1 fruit fly cellular context compared by ENCODE assay signal in the genomic region with DNA sequence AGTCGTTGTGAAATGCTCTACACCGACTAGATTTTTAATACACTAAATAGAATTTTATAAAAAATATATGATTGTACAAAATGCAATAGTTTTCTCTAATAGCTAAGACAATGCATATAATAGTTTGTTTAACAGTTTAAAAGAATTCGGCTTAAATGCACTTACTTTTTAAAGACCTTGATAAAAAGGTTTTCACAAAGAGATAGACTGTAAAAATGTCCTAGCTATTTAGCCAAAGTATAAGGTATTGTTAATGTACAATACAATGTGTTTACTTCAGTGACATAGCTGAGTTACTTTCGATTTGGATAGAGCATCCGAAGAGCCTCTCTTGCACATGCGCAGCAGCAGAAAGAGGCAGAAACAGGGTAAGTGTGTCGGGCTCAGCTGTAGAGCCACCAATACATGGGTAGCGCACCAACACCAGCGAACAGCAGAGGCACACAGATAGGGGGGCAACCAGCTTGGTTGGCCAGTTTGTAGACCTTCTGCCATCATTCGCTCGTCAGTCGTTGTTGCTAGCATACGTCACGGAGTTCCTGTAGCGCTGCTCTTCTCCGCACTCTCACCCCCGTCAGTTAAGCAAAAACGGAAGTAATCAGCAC.
TF ChIP-seq lines count a peak whose summit lies in the region.

A gene (plus strand): TSS at position 291 of the 605 bp plus-strand sequence.

TF ChIP-seq in whole organism, embryonic, 481 proteins besides CTCF, POLR2A, EP300 and RAD21 (continued from another document and continues in another):
- TF ChIP-seq unpg (GFP tag; optimal IDR thresholded peaks at IDR 0.05; lab: Kevin White, UChicago), result peak; percentile 85
- TF ChIP-seq Six4 (GFP tag; optimal IDR thresholded peaks at IDR 0.05; lab: Kevin White, UChicago), result peak; percentile 63
- TF ChIP-seq usp (GFP tag; optimal IDR thresholded peaks at IDR 0.05; lab: Kevin White, UChicago), result no peak
- peak; percentile 60 for TF ChIP-seq Camta (GFP tag; optimal IDR thresholded peaks at IDR 0.05; lab: Kevin White, UChicago)
- TF ChIP-seq CG8359 (GFP tag; optimal IDR thresholded peaks at IDR 0.05; lab: Kevin White, UChicago; ENCODE audit: borderline replicate concordance), result peak; percentile 71
- TF ChIP-seq mld (GFP tag; IDR thresholded peaks at IDR 0.05; lab: Robert Waterston, UW; ENCODE audit: partially characterized antibody), result no peak
- no peak for TF ChIP-seq h (optimal IDR thresholded peaks at IDR 0.05; lab: Kevin White, UChicago)
- peak; percentile 93 for TF ChIP-seq Sox100B (GFP tag; optimal IDR thresholded peaks at IDR 0.05; lab: Kevin White, UChicago)
- peak; percentile 82 for TF ChIP-seq Dek (tag; optimal IDR thresholded peaks at IDR 0.05; lab: Kevin White, UChicago)
- TF ChIP-seq CG16815 (GFP tag; optimal IDR thresholded peaks at IDR 0.05; lab: Kevin White, UChicago), result peak; percentile 77
- peak; percentile 52; the same call in 2 of the 3 replicates for TF ChIP-seq ci (GFP tag; IDR thresholded peaks at IDR 0.05; lab: Robert Waterston, UW)
- no peak for TF ChIP-seq CG17612 (GFP tag; IDR thresholded peaks at IDR 0.05; lab: Robert Waterston, UW)
- peak; percentile 88 for TF ChIP-seq Abd-B (GFP tag; optimal IDR thresholded peaks at IDR 0.05; lab: Kevin White, UChicago)
- no peak for TF ChIP-seq cad (GFP tag; optimal IDR thresholded peaks at IDR 0.05; lab: Kevin White, UChicago)
- peak; percentile 81 for TF ChIP-seq Ptx1 (GFP tag; IDR thresholded peaks at IDR 0.05; lab: Robert Waterston, UW)
- peak; percentile 74 for TF ChIP-seq tgo (GFP tag; IDR thresholded peaks at IDR 0.05; lab: Robert Waterston, UW)
- peak; percentile 100 for TF ChIP-seq D19A (tag; optimal IDR thresholded peaks at IDR 0.05; lab: Kevin White, UChicago)
- TF ChIP-seq CG2120 (GFP tag; optimal IDR thresholded peaks at IDR 0.05; lab: Kevin White, UChicago), result peak; percentile 81
- TF ChIP-seq Gsc (GFP tag; IDR thresholded peaks at IDR 0.05; lab: Robert Waterston, UW), result no peak
- peak; percentile 81 for TF ChIP-seq Asciz (GFP tag; optimal IDR thresholded peaks at IDR 0.05; lab: Kevin White, UChicago)
- TF ChIP-seq ap (GFP tag; IDR thresholded peaks at IDR 0.05; lab: Robert Waterston, UW), result peak; percentile 56; the same call in 1 of the 2 replicates
- TF ChIP-seq CG5953 (GFP tag; IDR thresholded peaks at IDR 0.05; lab: Robert Waterston, UW), result no peak
- no peak for TF ChIP-seq CG10321 (GFP tag; IDR thresholded peaks at IDR 0.05; lab: Robert Waterston, UW)
- no peak for TF ChIP-seq Tbp (GFP tag; optimal IDR thresholded peaks at IDR 0.05; lab: Kevin White, UChicago)
- peak; percentile 47 for TF ChIP-seq CG7987 (GFP tag; optimal IDR thresholded peaks at IDR 0.05; lab: Kevin White, UChicago)
- TF ChIP-seq her (GFP tag; optimal IDR thresholded peaks at IDR 0.05; lab: Kevin White, UChicago), result peak; percentile 74
- TF ChIP-seq CG14667 (GFP tag; IDR thresholded peaks at IDR 0.05; lab: Robert Waterston, UW), result peak; percentile 37; the same call in 1 of the 2 replicates
- peak; percentile 72 for TF ChIP-seq CG9215 (GFP tag; IDR thresholded peaks at IDR 0.05; lab: Robert Waterston, UW)
- no peak for TF ChIP-seq nerfin-2 (GFP tag; IDR thresholded peaks at IDR 0.05; lab: Robert Waterston, UW; ENCODE audit: partially characterized antibody)
- peak; percentile 93 for TF ChIP-seq CG7839 (tag; optimal IDR thresholded peaks at IDR 0.05; lab: Kevin White, UChicago)
- peak; percentile 62 for TF ChIP-seq CG6654 (GFP tag; optimal IDR thresholded peaks at IDR 0.05; lab: Kevin White, UChicago)
- TF ChIP-seq Opbp (GFP tag; IDR thresholded peaks at IDR 0.05; lab: Robert Waterston, UW; ENCODE audit: partially characterized antibody), result peak; percentile 58; the same call in 1 of the 3 replicates
- peak; percentile 10 for TF ChIP-seq fu2 (GFP tag; optimal IDR thresholded peaks at IDR 0.05; lab: Kevin White, UChicago)
- no peak for TF ChIP-seq luna (GFP tag; optimal IDR thresholded peaks at IDR 0.05; lab: Kevin White, UChicago)
- TF ChIP-seq exex (tag; optimal IDR thresholded peaks at IDR 0.05; lab: Kevin White, UChicago), result peak; percentile 30
- peak; percentile 90 for TF ChIP-seq Med (GFP tag; lab: Kevin White, UChicago)
- TF ChIP-seq vvl (GFP tag; IDR thresholded peaks at IDR 0.05; lab: Robert Waterston, UW), result peak; percentile 80
- peak; percentile 53 for TF ChIP-seq D19B (GFP tag; optimal IDR thresholded peaks at IDR 0.05; lab: Kevin White, UChicago)
- peak; percentile 45; the same call in 1 of the 2 replicates for TF ChIP-seq CG7372 (GFP tag; IDR thresholded peaks at IDR 0.05; lab: Robert Waterston, UW)
- TF ChIP-seq CG7928 (GFP tag; optimal IDR thresholded peaks at IDR 0.05; lab: Kevin White, UChicago), result peak; percentile 31
- no peak for TF ChIP-seq abd-A (tag; optimal IDR thresholded peaks at IDR 0.05; lab: Kevin White, UChicago)
- no peak for TF ChIP-seq wdn (GFP tag; IDR thresholded peaks at IDR 0.05; lab: Robert Waterston, UW)
- TF ChIP-seq CG10267 (tag; optimal IDR thresholded peaks at IDR 0.05; lab: Kevin White, UChicago), result peak; percentile 87
- peak; percentile 92 for TF ChIP-seq CG10209 (GFP tag; optimal IDR thresholded peaks at IDR 0.05; lab: Kevin White, UChicago)
- no peak for TF ChIP-seq BEAF-32 (GFP tag; optimal IDR thresholded peaks at IDR 0.05; lab: Kevin White, UChicago)
- TF ChIP-seq chn (GFP tag; optimal IDR thresholded peaks at IDR 0.05; lab: Kevin White, UChicago), result peak; percentile 76
- TF ChIP-seq CG11093 (GFP tag; IDR thresholded peaks at IDR 0.05; lab: Robert Waterston, UW), result peak; percentile 62; the same call in 1 of the 3 replicates
- peak; percentile 69 for TF ChIP-seq jumu (GFP tag; optimal IDR thresholded peaks at IDR 0.05; lab: Kevin White, UChicago)
- TF ChIP-seq tup (GFP tag; optimal IDR thresholded peaks at IDR 0.05; lab: Kevin White, UChicago), result peak; percentile 31
- TF ChIP-seq Sin3A (optimal IDR thresholded peaks at IDR 0.05; lab: Kevin White, UChicago), result no peak
- peak; percentile 92 for TF ChIP-seq CG18599 (GFP tag; optimal IDR thresholded peaks at IDR 0.05; lab: Kevin White, UChicago)
- peak; percentile 23 for TF ChIP-seq CG8478 (optimal IDR thresholded peaks at IDR 0.05; lab: Kevin White, UChicago)
- TF ChIP-seq CG9797 (GFP tag; optimal IDR thresholded peaks at IDR 0.05; lab: Kevin White, UChicago), result no peak
- TF ChIP-seq Nf-YC (tag; optimal IDR thresholded peaks at IDR 0.05; lab: Kevin White, UChicago), result peak; percentile 85
- no peak for TF ChIP-seq yki (optimal IDR thresholded peaks at IDR 0.05; lab: Kevin White, UChicago)
- peak; percentile 54 for TF ChIP-seq CG14050 (GFP tag; IDR thresholded peaks at IDR 0.05; lab: Robert Waterston, UW)
- TF ChIP-seq p53 (GFP tag; optimal IDR thresholded peaks at IDR 0.05; lab: Kevin White, UChicago), result no peak
- TF ChIP-seq Vsx1 (GFP tag; optimal IDR thresholded peaks at IDR 0.05; lab: Kevin White, UChicago), result peak; percentile 52
- TF ChIP-seq dpn (GFP tag; optimal IDR thresholded peaks at IDR 0.05; lab: Kevin White, UChicago), result peak; percentile 72 to 86
- peak; percentile 74 for TF ChIP-seq Usf (GFP tag; optimal IDR thresholded peaks at IDR 0.05; lab: Kevin White, UChicago)
- TF ChIP-seq C15 (GFP tag; IDR thresholded peaks at IDR 0.05; lab: Robert Waterston, UW), result no peak
- TF ChIP-seq cwo (GFP tag; optimal IDR thresholded peaks at IDR 0.05; lab: Kevin White, UChicago), result peak; percentile 84
- peak; percentile 53 for TF ChIP-seq CG15073 (GFP tag; optimal IDR thresholded peaks at IDR 0.05; lab: Kevin White, UChicago)
- TF ChIP-seq CG9609 (GFP tag; optimal IDR thresholded peaks at IDR 0.05; lab: Kevin White, UChicago), result peak; percentile 49
- TF ChIP-seq Lhr (GFP tag; optimal IDR thresholded peaks at IDR 0.05; lab: Kevin White, UChicago), result peak; percentile 64
- TF ChIP-seq Deaf1 (tag; optimal IDR thresholded peaks at IDR 0.05; lab: Kevin White, UChicago), result peak; percentile 75
- peak; percentile 74 for TF ChIP-seq CG11695 (GFP tag; IDR thresholded peaks at IDR 0.05; lab: Robert Waterston, UW)
- peak; percentile 67 for TF ChIP-seq HLHmδ (GFP tag; optimal IDR thresholded peaks at IDR 0.05; lab: Kevin White, UChicago)
- TF ChIP-seq CG7745 (tag; optimal IDR thresholded peaks at IDR 0.05; lab: Kevin White, UChicago), result no peak
- TF ChIP-seq CG2889 (GFP tag; IDR thresholded peaks at IDR 0.05; lab: Robert Waterston, UW), result no peak
- peak; percentile 88 for TF ChIP-seq NfI (GFP tag; optimal IDR thresholded peaks at IDR 0.05; lab: Kevin White, UChicago)
- TF ChIP-seq E2f2 (GFP tag; IDR thresholded peaks at IDR 0.05; lab: Robert Waterston, UW), result peak; percentile 52; the same call in 1 of the 2 replicates
- TF ChIP-seq CG6689 (GFP tag; IDR thresholded peaks at IDR 0.05; lab: Robert Waterston, UW), result peak; percentile 69
- peak; percentile 77; the same call in 1 of the 2 replicates for TF ChIP-seq sisA (GFP tag; IDR thresholded peaks at IDR 0.05; lab: Robert Waterston, UW)
- TF ChIP-seq Optix (GFP tag; IDR thresholded peaks at IDR 0.05; lab: Robert Waterston, UW), result no peak
- TF ChIP-seq CG6175 (GFP tag; IDR thresholded peaks at IDR 0.05; lab: Robert Waterston, UW), result peak; percentile 68; the same call in 2 of the 3 replicates
- TF ChIP-seq CG34376 (GFP tag; optimal IDR thresholded peaks at IDR 0.05; lab: Kevin White, UChicago), result peak; percentile 87
- TF ChIP-seq NC2β (GFP tag; optimal IDR thresholded peaks at IDR 0.05; lab: Kevin White, UChicago), result peak; percentile 49
- peak; percentile 76 for TF ChIP-seq zen (tag; optimal IDR thresholded peaks at IDR 0.05; lab: Kevin White, UChicago)
- TF ChIP-seq CG11085 (GFP tag; IDR thresholded peaks at IDR 0.05; lab: Robert Waterston, UW), result no peak
- peak; percentile 88 for TF ChIP-seq Meics (GFP tag; optimal IDR thresholded peaks at IDR 0.05; lab: Kevin White, UChicago)
- peak; percentile 80 for TF ChIP-seq CG11723 (GFP tag; optimal IDR thresholded peaks at IDR 0.05; lab: Kevin White, UChicago)
- peak; percentile 58; the same call in 1 of the 2 replicates for TF ChIP-seq CG31224 (GFP tag; IDR thresholded peaks at IDR 0.05; lab: Robert Waterston, UW)
- TF ChIP-seq twi (tag; optimal IDR thresholded peaks at IDR 0.05; lab: Kevin White, UChicago), result peak; percentile 76
- peak; percentile 68 for TF ChIP-seq Dad (GFP tag; optimal IDR thresholded peaks at IDR 0.05; lab: Kevin White, UChicago)
- TF ChIP-seq CG10959 (GFP tag; IDR thresholded peaks at IDR 0.05; lab: Robert Waterston, UW), result peak; percentile 56; the same call in 1 of the 2 replicates
- peak; percentile 68 for TF ChIP-seq CG4854 (GFP tag; optimal IDR thresholded peaks at IDR 0.05; lab: Kevin White, UChicago)
- TF ChIP-seq CG13424 (tag; optimal IDR thresholded peaks at IDR 0.05; lab: Kevin White, UChicago), result peak; percentile 93
- no peak for TF ChIP-seq Dfd (GFP tag; optimal IDR thresholded peaks at IDR 0.05; lab: Kevin White, UChicago)
- peak; percentile 80 for TF ChIP-seq CG5180 (GFP tag; optimal IDR thresholded peaks at IDR 0.05; lab: Kevin White, UChicago)
- peak; percentile 84 for TF ChIP-seq Xrp1 (GFP tag; IDR thresholded peaks at IDR 0.05; lab: Robert Waterston, UW)
- peak; percentile 93 for TF ChIP-seq odd (GFP tag; optimal IDR thresholded peaks at IDR 0.05; lab: Kevin White, UChicago)
- peak; percentile 81 for TF ChIP-seq gsb-n (tag; optimal IDR thresholded peaks at IDR 0.05; lab: Kevin White, UChicago)
- peak; percentile 69 for TF ChIP-seq schlank (tag; optimal IDR thresholded peaks at IDR 0.05; lab: Kevin White, UChicago)
- peak; percentile 7 for TF ChIP-seq ash1 (GFP tag; optimal IDR thresholded peaks at IDR 0.05; lab: Kevin White, UChicago)
- peak; percentile 14 for TF ChIP-seq CG17802 (tag; optimal IDR thresholded peaks at IDR 0.05; lab: Kevin White, UChicago)
- TF ChIP-seq CG1602 (GFP tag; optimal IDR thresholded peaks at IDR 0.05; lab: Kevin White, UChicago), result peak; percentile 88
- TF ChIP-seq Lim3 (GFP tag; IDR thresholded peaks at IDR 0.05; lab: Robert Waterston, UW), result 0 out of 2 replicates have a peak, but pooled peaks have one; percentile 40
- TF ChIP-seq cg (GFP tag; optimal IDR thresholded peaks at IDR 0.05; lab: Kevin White, UChicago), result peak; percentile 89
- TF ChIP-seq CG2199 (GFP tag; IDR thresholded peaks at IDR 0.05; lab: Robert Waterston, UW), result 0 out of 3 replicates have a peak, but pooled peaks have one; percentile 43
- peak; percentile 69 for TF ChIP-seq CG8944 (GFP tag; optimal IDR thresholded peaks at IDR 0.05; lab: Kevin White, UChicago)
- peak; percentile 74 for TF ChIP-seq CG32532 (GFP tag; IDR thresholded peaks at IDR 0.05; lab: Robert Waterston, UW)
- peak; percentile 52 for TF ChIP-seq CrebB (tag; optimal IDR thresholded peaks at IDR 0.05; lab: Kevin White, UChicago)
- TF ChIP-seq pfk (GFP tag; optimal IDR thresholded peaks at IDR 0.05; lab: Kevin White, UChicago), result no peak
- TF ChIP-seq dysf (GFP tag; IDR thresholded peaks at IDR 0.05; lab: Robert Waterston, UW), result peak; percentile 86
- TF ChIP-seq croc (GFP tag; conservative IDR thresholded peaks at IDR 0.05; lab: Robert Waterston, UW), result peak; percentile 75
- peak; percentile 65 for TF ChIP-seq jing (GFP tag; optimal IDR thresholded peaks at IDR 0.05; lab: Kevin White, UChicago)
- peak; percentile 77 for TF ChIP-seq ems (GFP tag; optimal IDR thresholded peaks at IDR 0.05; lab: Kevin White, UChicago)
- TF ChIP-seq Ets97D (GFP tag; optimal IDR thresholded peaks at IDR 0.05; lab: Kevin White, UChicago), result peak; percentile 3
- TF ChIP-seq CG12155 (GFP tag; optimal IDR thresholded peaks at IDR 0.05; lab: Kevin White, UChicago), result peak; percentile 78
- peak; percentile 96 for TF ChIP-seq CG17361 (GFP tag; IDR thresholded peaks at IDR 0.05; lab: Robert Waterston, UW)
- peak; percentile 84 for TF ChIP-seq scrt (GFP tag; optimal IDR thresholded peaks at IDR 0.05; lab: Kevin White, UChicago)
- peak; percentile 34 for TF ChIP-seq CG4617 (GFP tag; optimal IDR thresholded peaks at IDR 0.05; lab: Kevin White, UChicago; ENCODE audit: borderline replicate concordance)
- peak; percentile 46 for TF ChIP-seq da (GFP tag; optimal IDR thresholded peaks at IDR 0.05; lab: Kevin White, UChicago)
- TF ChIP-seq ftz-f1 (GFP tag; optimal IDR thresholded peaks at IDR 0.05; lab: Kevin White, UChicago), result no peak
- peak; percentile 66 for TF ChIP-seq lbe (GFP tag; optimal IDR thresholded peaks at IDR 0.05; lab: Kevin White, UChicago)
- TF ChIP-seq so (GFP tag; IDR thresholded peaks at IDR 0.05; lab: Robert Waterston, UW), result peak; percentile 72; the same call in 1 of the 3 replicates
- peak; percentile 87 for TF ChIP-seq salm (tag; optimal IDR thresholded peaks at IDR 0.05; lab: Kevin White, UChicago)
- TF ChIP-seq CG12219 (GFP tag; optimal IDR thresholded peaks at IDR 0.05; lab: Kevin White, UChicago), result peak; percentile 83
- peak in 1 of 3 experiments; percentile 66 for TF ChIP-seq Stat92E (GFP tag; optimal IDR thresholded peaks at IDR 0.05; lab: Kevin White, UChicago)
- peak; percentile 92 for TF ChIP-seq grau (tag; optimal IDR thresholded peaks at IDR 0.05; lab: Kevin White, UChicago)
- TF ChIP-seq sob (GFP tag; IDR thresholded peaks at IDR 0.05; lab: Robert Waterston, UW), result peak; percentile 65
